Worm (Caenorhabditis elegans) whole organism, early embryonic: ENCODE measurements around the gene pqn-39.

Source experiments
- B0310.2 ChIP-seq: sonication (generic microtip); optimal IDR thresholded peaks from 2 replicates; lab custom pipeline; 2016; ENCODE audit warnings: mild to moderate bottlenecking, missing genetic modification characterization, missing compliant biosample characterization
- F13C5.2 ChIP-seq: sonication (generic microtip); optimal IDR thresholded peaks from 2 replicates; lab custom pipeline; 2017; ENCODE audit warnings: mild to moderate bottlenecking, missing genetic modification characterization, inconsistent platforms, missing compliant biosample characterization
- aly-1 ChIP-seq: sonication (generic microtip); optimal IDR thresholded peaks from 2 replicates; lab custom pipeline; 2016; ENCODE audit warnings: missing genetic modification characterization, missing compliant biosample characterization
- ama-1 ChIP-seq: fragments of 150-350 bp; optimal IDR thresholded peaks from 2 replicates; lab custom pipeline; 2014
- ceh-13 ChIP-seq: fragments of 200-800 bp; sonication (Bioruptor generic); optimal IDR thresholded peaks from 2 replicates; lab custom pipeline; 2018; ENCODE audit warnings: mild to moderate bottlenecking, missing genetic modification characterization, missing compliant biosample characterization
- ceh-36 ChIP-seq: sonication (generic microtip); optimal IDR thresholded peaks from 2 replicates; lab custom pipeline; 2016; ENCODE audit warnings: missing genetic modification characterization, inconsistent platforms, missing compliant biosample characterization
- ets-7 ChIP-seq: sonication (generic microtip); optimal IDR thresholded peaks from 2 replicates; lab custom pipeline; 2016; ENCODE audit warnings: missing genotype, missing genetic modification characterization, missing compliant biosample characterization
- flt-1 ChIP-seq: fragments of 200-800 bp; sonication (Bioruptor generic); IDR thresholded peaks from 2 replicates; pipeline ENCODE4 v1.3.6; 2022; ENCODE audit warnings: missing genetic modification characterization, missing compliant biosample characterization
- hmbx-1 ChIP-seq: sonication (generic microtip); optimal IDR thresholded peaks from 2 replicates; lab custom pipeline; 2016; ENCODE audit warnings: mild to moderate bottlenecking, missing genetic modification characterization, missing compliant biosample characterization
- hmg-4 ChIP-seq: fragments of 200-800 bp; sonication (Bioruptor generic); optimal IDR thresholded peaks from 2 replicates; lab custom pipeline; 2018; ENCODE audit warnings: mild to moderate bottlenecking, missing genetic modification characterization, missing compliant biosample characterization
- hnd-1 ChIP-seq: sonication (generic microtip); optimal IDR thresholded peaks from 2 replicates; lab custom pipeline; 2016; ENCODE audit warnings: missing genetic modification characterization, missing compliant biosample characterization
- pes-1 ChIP-seq: fragments of 200-800 bp; sonication (Bioruptor generic); IDR thresholded peaks from 2 replicates; pipeline ENCODE4 v1.3.6; 2022; ENCODE audit warnings: missing genetic modification reagents, missing genetic modification characterization, missing compliant biosample characterization
- scrt-1 ChIP-seq: fragments of 200-800 bp; sonication (Bioruptor generic); IDR thresholded peaks from 2 replicates; pipeline ENCODE4 v1.3.6; 2022; ENCODE audit warnings: missing genetic modification characterization, missing compliant biosample characterization
- sea-1 ChIP-seq: fragments of 200-800 bp; sonication (Bioruptor generic); conservative IDR thresholded peaks from 2 replicates; pipeline ENCODE4 v1.3.6; 2022; ENCODE audit warnings: missing genetic modification characterization, missing compliant biosample characterization
- tbx-11 ChIP-seq: fragments of 200-800 bp; sonication (Bioruptor generic); IDR thresholded peaks from 2 replicates; pipeline ENCODE4 v1.3.6; 2022; ENCODE audit warnings: missing genetic modification characterization, missing compliant biosample characterization
- tbx-37 ChIP-seq: fragments of 200-800 bp; sonication (Bioruptor generic); conservative IDR thresholded peaks from 2 replicates; pipeline ENCODE4 v1.3.6; 2022; ENCODE audit warnings: missing genetic modification reagents, missing genetic modification characterization, missing compliant biosample characterization
- tra-4 ChIP-seq: sonication (generic microtip); optimal IDR thresholded peaks from 2 replicates; lab custom pipeline; 2017; ENCODE audit warnings: missing genetic modification characterization, missing compliant biosample characterization

The pqn-39 gene

ce11 chrX:13975314-13975713 is 6.8 kb upstream of the pqn-39 start, which contains the start of gene F48F7.5:
Gene F48F7.5 (plus strand): TSS chrX:13975653.
- TF ChIP-seq flt-1 (GFP tag; lab: Robert Waterston, UW) = no peak
- no peak for TF ChIP-seq tra-4 (tag; lab: Kevin White, UChicago)
- TF ChIP-seq scrt-1 (GFP tag; lab: Robert Waterston, UW) = no peak
- no peak for TF ChIP-seq F13C5.2 (tag; lab: Kevin White, UChicago)
- no peak for TF ChIP-seq B0310.2 (tag; lab: Kevin White, UChicago)
- TF ChIP-seq sea-1 (GFP tag; lab: Robert Waterston, UW) = no peak
- no peak for TF ChIP-seq ceh-13

ce11 chrX:13974448-13975071 is 6.1 kb upstream of the pqn-39 start:
- TF ChIP-seq ceh-13 (no peak), hnd-1 (tag; lab: Kevin White, UChicago) (no peak), pes-1 (GFP tag; lab: Robert Waterston, UW) (no peak), ceh-36 (no peak), flt-1 (GFP tag; lab: Robert Waterston, UW) (no peak)

ce11 chrX:13973769-13974168 is 5.3 kb upstream of the pqn-39 start:
- TF ChIP-seq hmbx-1 (tag; lab: Kevin White, UChicago) (no peak), tra-4 (tag; lab: Kevin White, UChicago) (no peak), ama-1 (lab: Kevin White, UChicago) (no peak), tbx-37 (GFP tag; lab: Robert Waterston, UW) (no peak)

- TF ChIP-seq sea-1 (GFP tag; lab: Robert Waterston, UW) (0 out of 2 replicates have a peak, but pooled peaks have one; percentile 7), tbx-37 (GFP tag; lab: Robert Waterston, UW) (0 out of 2 replicates have a peak, but pooled peaks have one; percentile 34), flt-1 (GFP tag; lab: Robert Waterston, UW) (0 out of 2 replicates have a peak, but pooled peaks have one; percentile 4), pes-1 (GFP tag; lab: Robert Waterston, UW) (peak; percentile 15; the same call in 1 of the 2 replicates)
Measured at ce11 chrX:13973086-13973485, 4.6 kb upstream of the pqn-39 start.

ce11 chrX:13969257-13969968 is 937 bp upstream of the pqn-39 start:
- TF ChIP-seq scrt-1 (GFP tag; lab: Robert Waterston, UW) (no peak), tbx-37 (GFP tag; lab: Robert Waterston, UW) (0 out of 2 replicates have a peak, but pooled peaks have one; percentile 7), hmg-4 (GFP tag; lab: Kevin White, UChicago) (peak; percentile 74), ceh-36 (no peak)

- TF ChIP-seq pes-1 (GFP tag; lab: Robert Waterston, UW) (no peak), tra-4 (tag; lab: Kevin White, UChicago) (no peak)
Measured at ce11 chrX:13963203-13963602, 5.3 kb downstream of the pqn-39 start, which contains the start of gene F48F7.3. Gene F48F7.3 (plus strand): TSS chrX:13963503.

- TF ChIP-seq hnd-1 (tag; lab: Kevin White, UChicago) (no peak), sea-1 (GFP tag; lab: Robert Waterston, UW) (no peak), ama-1 (lab: Kevin White, UChicago) (no peak), tbx-11 (GFP tag; lab: Robert Waterston, UW) (no peak), tbx-37 (GFP tag; lab: Robert Waterston, UW) (no peak), B0310.2 (tag; lab: Kevin White, UChicago) (no peak), ets-7 (tag; lab: Kevin White, UChicago) (no peak), hmg-4 (GFP tag; lab: Kevin White, UChicago) (no peak), F13C5.2 (tag; lab: Kevin White, UChicago) (no peak), pes-1 (GFP tag; lab: Robert Waterston, UW) (no peak), hmbx-1 (tag; lab: Kevin White, UChicago) (no peak), scrt-1 (GFP tag; lab: Robert Waterston, UW) (no peak), ceh-36 (no peak), aly-1 (tag; lab: Kevin White, UChicago) (no peak), tra-4 (tag; lab: Kevin White, UChicago) (no peak), flt-1 (GFP tag; lab: Robert Waterston, UW) (no peak), ceh-13 (no peak)
Measured at ce11 chrX:13959849-13960248, 8.6 kb downstream of the pqn-39 start, which contains the start of gene syx-2. Gene syx-2 (plus strand): TSS chrX:13960149.

ce11 chrX:13959383-13959782 is 9.1 kb downstream of the pqn-39 start:
- TF ChIP-seq tra-4 (tag; lab: Kevin White, UChicago) (no peak), aly-1 (tag; lab: Kevin White, UChicago) (no peak), ceh-13 (no peak), pes-1 (GFP tag; lab: Robert Waterston, UW) (no peak), tbx-37 (GFP tag; lab: Robert Waterston, UW) (no peak), ets-7 (tag; lab: Kevin White, UChicago) (no peak), scrt-1 (GFP tag; lab: Robert Waterston, UW) (no peak), hmbx-1 (tag; lab: Kevin White, UChicago) (no peak), tbx-11 (GFP tag; lab: Robert Waterston, UW) (no peak), hnd-1 (tag; lab: Kevin White, UChicago) (no peak)
